Worm (Caenorhabditis elegans) whole organism, L4/young adult: ENCODE results near the gene tyr-2.

Experiments used
- W03F9.2 ChIP-seq: fragments of 150-350 bp; optimal IDR thresholded peaks from 2 replicates; lab custom pipeline; 2014; ENCODE audit warnings: missing biosample characterization, missing genetic modification characterization
- him-1 ChIP-seq: sonication (generic microtip); optimal IDR thresholded peaks from 2 replicates; lab custom pipeline; 2016; ENCODE audit warnings: missing genotype, missing genetic modification reagents, missing genetic modification characterization, missing compliant biosample characterization

ce11 chrIII:13761022-13761421 is 17.0 kb downstream of the tyr-2 start:
- TF ChIP-seq W03F9.2 (tag; lab: Kevin White, UChicago) (no peak), him-1 (tag; lab: Kevin White, UChicago) (no peak)
